Worm (Caenorhabditis elegans): Measurements from ENCODE around the gene acs-10.

DNA sequence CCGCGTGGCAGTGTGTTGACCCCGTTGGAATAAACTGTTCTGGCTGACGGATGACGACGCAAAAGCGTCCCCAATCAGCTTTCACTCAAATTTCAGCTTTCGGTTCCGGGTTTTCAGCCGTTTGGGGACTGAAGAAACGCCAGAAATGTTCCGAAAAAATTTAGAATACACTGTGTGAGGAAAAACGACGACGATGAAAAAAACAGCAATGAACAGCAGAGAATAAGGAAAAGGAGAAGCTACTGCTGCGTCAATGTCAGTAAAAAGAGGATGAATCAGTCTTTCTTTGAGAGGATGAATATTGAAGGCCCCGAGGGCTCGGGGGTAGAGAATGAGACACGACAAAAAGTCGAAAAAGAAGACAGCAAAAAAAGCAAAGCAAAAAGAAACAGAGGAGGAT is 17.4 kb upstream of the acs-10 start:
- TF ChIP-seq lin-54 (GFP tag; optimal IDR thresholded peaks at IDR 0.05) (no peak), dpl-1 (GFP tag; optimal IDR thresholded peaks at IDR 0.05) (no peak), hlh-12 (tag; optimal IDR thresholded peaks at IDR 0.05) (no peak), Y56A3A.18 (GFP tag; IDR thresholded peaks at IDR 0.05) (no peak), pha-4 (tag; optimal IDR thresholded peaks at IDR 0.05) (no peak), ekl-4 (GFP tag; IDR thresholded peaks at IDR 0.05) (no peak), sdz-38 (tag; optimal IDR thresholded peaks at IDR 0.05) (no peak), attf-5 (GFP tag; optimal IDR thresholded peaks at IDR 0.05) (no peak), hsf-1 (GFP tag; IDR thresholded peaks at IDR 0.05) (no peak), unc-62 (GFP tag; optimal IDR thresholded peaks at IDR 0.05) (no peak), ama-1 (optimal IDR thresholded peaks at IDR 0.05) (no peak), ama-1 (GFP tag; optimal IDR thresholded peaks at IDR 0.05) (no peak), madf-8 (GFP tag; conservative IDR thresholded peaks at IDR 0.05) (no peak), ceh-79 (tag; optimal IDR thresholded peaks at IDR 0.05) (no peak), F23B12.7 (tag; optimal IDR thresholded peaks at IDR 0.05; ENCODE audit: insufficient read depth) (no peak)
